Fruit fly (Drosophila melanogaster): ENCODE data around the gene pyx.

DNA sequence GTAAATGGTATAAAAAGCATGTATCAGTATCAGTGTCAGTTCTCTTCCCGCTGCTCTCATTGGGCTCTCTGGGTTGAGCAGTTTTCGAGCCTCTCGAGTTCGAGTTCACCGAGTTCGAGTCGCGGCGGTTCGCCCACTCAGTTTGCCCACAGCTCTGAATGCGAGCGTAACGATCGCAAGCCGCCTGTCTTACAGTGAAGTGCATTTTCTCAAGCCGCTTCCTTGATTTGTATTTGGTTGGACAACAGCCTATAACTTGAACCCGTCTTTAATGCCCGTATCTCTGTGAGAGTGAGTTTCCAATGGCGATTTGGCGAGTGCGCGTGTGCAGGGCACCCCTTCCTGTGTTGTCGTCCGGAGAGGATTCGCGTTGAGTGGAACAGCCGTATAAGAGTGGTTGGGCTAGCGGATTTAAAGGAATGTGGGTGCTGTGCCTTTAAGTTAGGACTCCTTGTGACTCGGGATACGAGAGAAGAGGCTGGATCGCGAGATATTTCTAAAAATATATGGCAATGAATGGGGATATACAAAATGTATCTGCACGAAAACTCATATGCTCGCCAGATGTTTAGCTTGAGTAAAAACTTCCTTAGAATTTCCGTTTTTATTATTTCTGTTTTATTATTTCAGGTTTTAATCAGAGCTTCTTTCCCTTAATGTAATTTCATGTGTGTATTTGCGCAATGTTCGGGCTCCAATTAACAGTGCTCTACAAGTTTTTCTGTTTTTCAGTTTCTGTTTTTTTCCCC is 48.8 kb upstream of the pyx start:
- peak; percentile 50 for TF ChIP-seq Jra (GFP tag; optimal IDR thresholded peaks at IDR 0.05)
- no peak for TF ChIP-seq Abd-B (GFP tag; optimal IDR thresholded peaks at IDR 0.05)
- TF ChIP-seq tai (GFP tag; optimal IDR thresholded peaks at IDR 0.05): no peak
- no peak for TF ChIP-seq Dfd (GFP tag; optimal IDR thresholded peaks at IDR 0.05)
- no peak for TF ChIP-seq brk (GFP tag; optimal IDR thresholded peaks at IDR 0.05)
